Worm (Caenorhabditis elegans) whole organism, young adult: ENCODE measurements around the gene xbx-5.

Experiments
- B0035.1 ChIP-seq: sonication (generic microtip); optimal IDR thresholded peaks from 2 replicates; lab custom pipeline; 2016; ENCODE audit warnings: missing genetic modification characterization, mild to moderate bottlenecking, missing compliant biosample characterization, missing genotype, missing genetic modification reagents
- B0261.1 ChIP-seq: sonication (generic microtip); optimal IDR thresholded peaks from 2 replicates; lab custom pipeline; 2016; ENCODE audit warnings: mild to moderate bottlenecking, missing genetic modification characterization, moderate library complexity, missing compliant biosample characterization
- C06A6.2 ChIP-seq: fragments of 200-800 bp; sonication (Bioruptor generic); conservative IDR thresholded peaks from 2 replicates; pipeline ENCODE4 v1.3.6; 2022; ENCODE audit warnings: missing genetic modification characterization, missing compliant biosample characterization
- F37B4.10 ChIP-seq: fragments of 200-800 bp; sonication (Bioruptor generic); IDR thresholded peaks from 2 replicates; pipeline ENCODE4 v1.3.6; 2022; ENCODE audit warnings: missing genetic modification characterization, missing compliant biosample characterization
- F52B5.7 ChIP-seq: sonication (generic microtip); optimal IDR thresholded peaks from 2 replicates; lab custom pipeline; 2016; ENCODE audit warnings: mild to moderate bottlenecking, missing genetic modification characterization, missing compliant biosample characterization
- K12H6.12 ChIP-seq: fragments of 200-800 bp; sonication (Bioruptor generic); optimal IDR thresholded peaks from 2 replicates; lab custom pipeline; 2018; ENCODE audit warnings: mild to moderate bottlenecking, missing genetic modification characterization, missing compliant biosample characterization
- T07F8.4 ChIP-seq: sonication (generic microtip); optimal IDR thresholded peaks from 2 replicates; lab custom pipeline; 2016; ENCODE audit warnings: mild to moderate bottlenecking, missing genetic modification characterization, moderate library complexity, missing compliant biosample characterization
- T26A5.8 ChIP-seq: sonication (generic microtip); optimal IDR thresholded peaks from 2 replicates; lab custom pipeline; 2016; ENCODE audit warnings: missing genetic modification characterization, missing compliant biosample characterization
- Y53F4B.3 ChIP-seq: fragments of 200-800 bp; sonication (Bioruptor generic); IDR thresholded peaks from 2 replicates; pipeline ENCODE4 v1.3.6; 2022; ENCODE audit warnings: missing genetic modification reagents, missing genetic modification characterization, missing compliant biosample characterization
- Y53G8AR.9 ChIP-seq: fragments of 200-800 bp; sonication (Bioruptor generic); conservative IDR thresholded peaks from 2 replicates; pipeline ENCODE4 v1.3.6; 2022; ENCODE audit warnings: missing genetic modification reagents, missing genetic modification characterization, missing compliant biosample characterization
- Y67H2A.10 ChIP-seq: fragments of 200-800 bp; sonication (Bioruptor generic); conservative IDR thresholded peaks from 2 replicates; pipeline ENCODE4 v1.3.6; 2022; ENCODE audit warnings: missing genetic modification reagents, missing genetic modification characterization, missing compliant biosample characterization
- atf-7 ChIP-seq: sonication (generic microtip); optimal IDR thresholded peaks from 2 replicates; lab custom pipeline; 2017; ENCODE audit warnings: mild to moderate bottlenecking, missing genetic modification characterization, missing compliant biosample characterization
- athp-1 ChIP-seq: sonication (generic microtip); optimal IDR thresholded peaks from 2 replicates; lab custom pipeline; 2017; ENCODE audit warnings: mild to moderate bottlenecking, missing genetic modification characterization, missing compliant biosample characterization
- ceh-100 ChIP-seq: fragments of 200-800 bp; sonication (Bioruptor generic); IDR thresholded peaks from 2 replicates; pipeline ENCODE4 v1.3.6; 2022; ENCODE audit warnings: missing genetic modification reagents, missing genetic modification characterization, missing compliant biosample characterization
- ceh-27 ChIP-seq: fragments of 200-800 bp; sonication (Bioruptor generic); optimal IDR thresholded peaks from 2 replicates; lab custom pipeline; 2018; ENCODE audit warnings: mild to moderate bottlenecking, missing genetic modification characterization, moderate library complexity, missing compliant biosample characterization
- ceh-40 ChIP-seq: fragments of 200-800 bp; sonication (Bioruptor generic); IDR thresholded peaks from 2 replicates; pipeline ENCODE4 v1.3.6; 2022; ENCODE audit warnings: missing genetic modification characterization, missing compliant biosample characterization
- die-1 ChIP-seq: sonication (generic microtip); optimal IDR thresholded peaks from 2 replicates; lab custom pipeline; 2016; ENCODE audit warnings: missing genotype, mild to moderate bottlenecking, missing genetic modification characterization, missing compliant biosample characterization
- dox-1 ChIP-seq: fragments of 200-800 bp; sonication (Bioruptor generic); IDR thresholded peaks from 2 replicates; pipeline ENCODE4 v1.3.6; 2022; ENCODE audit warnings: missing genetic modification reagents, missing genetic modification characterization, missing compliant biosample characterization
- dpff-1 ChIP-seq: sonication (generic microtip); optimal IDR thresholded peaks from 2 replicates; lab custom pipeline; 2017; ENCODE audit warnings: mild to moderate bottlenecking, missing genetic modification characterization, missing compliant biosample characterization
- efl-1 ChIP-seq: fragments of 150-350 bp; optimal IDR thresholded peaks from 2 replicates; lab custom pipeline; 2014; ENCODE audit warnings: missing biosample characterization, missing genetic modification reagents, missing genetic modification characterization
- hmg-1.2 ChIP-seq: fragments of 200-800 bp; sonication (Bioruptor generic); IDR thresholded peaks from 2 replicates; pipeline ENCODE4 v1.3.6; 2022; ENCODE audit warnings: missing genetic modification reagents, missing genetic modification characterization, missing compliant biosample characterization
- hrde-1 ChIP-seq: sonication (generic microtip); optimal IDR thresholded peaks from 2 replicates; lab custom pipeline; 2016; ENCODE audit warnings: missing genetic modification characterization, mild to moderate bottlenecking, missing compliant biosample characterization, moderate library complexity, missing genotype, missing genetic modification reagents, borderline replicate concordance
- hsf-1 ChIP-seq: fragments of 200-800 bp; sonication (Bioruptor generic); IDR thresholded peaks from 2 replicates; pipeline ENCODE4 v1.3.6; 2022; ENCODE audit warnings: missing genetic modification reagents, missing genetic modification characterization, missing compliant biosample characterization
- let-526 ChIP-seq: fragments of 200-800 bp; sonication (Bioruptor generic); IDR thresholded peaks from 2 replicates; pipeline ENCODE4 v1.3.6; 2022; ENCODE audit warnings: missing genetic modification reagents, missing genetic modification characterization, missing compliant biosample characterization
- lin-40 ChIP-seq: sonication (generic microtip); optimal IDR thresholded peaks from 2 replicates; lab custom pipeline; 2016; ENCODE audit warnings: missing genetic modification characterization, mild to moderate bottlenecking, missing compliant biosample characterization, missing genotype, missing genetic modification reagents
- madf-6 ChIP-seq: fragments of 200-800 bp; sonication (Bioruptor generic); IDR thresholded peaks from 2 replicates; pipeline ENCODE4 v1.3.6; 2022; ENCODE audit warnings: missing genetic modification reagents, missing genetic modification characterization, missing compliant biosample characterization
- mcd-1 ChIP-seq: fragments of 200-800 bp; sonication (Bioruptor generic); IDR thresholded peaks from 2 replicates; pipeline ENCODE4 v1.3.6; 2022; ENCODE audit warnings: missing genetic modification reagents, missing genetic modification characterization, missing compliant biosample characterization
- nfya-1 ChIP-seq: sonication (generic microtip); optimal IDR thresholded peaks from 2 replicates; lab custom pipeline; 2017; ENCODE audit warnings: antibody characterized with exemption, missing compliant biosample characterization, missing genetic modification characterization, borderline replicate concordance; ENCODE audit not compliant: insufficient read depth
- nfyb-1 ChIP-seq: fragments of 200-800 bp; sonication (Bioruptor generic); IDR thresholded peaks from 2 replicates; pipeline ENCODE4 v1.3.6; 2022; ENCODE audit warnings: missing genetic modification reagents, missing genetic modification characterization, missing compliant biosample characterization
- nhr-179 ChIP-seq: sonication (generic microtip); optimal IDR thresholded peaks from 2 replicates; lab custom pipeline; 2016; ENCODE audit warnings: mild to moderate bottlenecking, missing genetic modification characterization, missing compliant biosample characterization
- nhr-27 ChIP-seq: fragments of 200-800 bp; sonication (Bioruptor generic); optimal IDR thresholded peaks from 2 replicates; lab custom pipeline; 2018; ENCODE audit warnings: mild to moderate bottlenecking, missing genetic modification characterization, moderate library complexity, missing compliant biosample characterization
- nhr-80 ChIP-seq: sonication (generic microtip); optimal IDR thresholded peaks from 2 replicates; lab custom pipeline; 2016; ENCODE audit warnings: missing genetic modification characterization, missing compliant biosample characterization
- pbrm-1 ChIP-seq: fragments of 200-800 bp; sonication (Bioruptor generic); IDR thresholded peaks from 2 replicates; pipeline ENCODE4 v1.3.6; 2022; ENCODE audit warnings: missing genetic modification reagents, missing genetic modification characterization, missing compliant biosample characterization
- pha-4 ChIP-seq: fragments of 150-350 bp; sonication (generic microtip); optimal IDR thresholded peaks from 2 replicates; lab custom pipeline; 2014; ENCODE audit warnings: missing biosample characterization, missing genetic modification reagents, missing genetic modification characterization
- rcor-1 ChIP-seq: fragments of 200-800 bp; sonication (Bioruptor generic); IDR thresholded peaks from 2 replicates; pipeline ENCODE4 v1.3.6; 2022; ENCODE audit warnings: missing genetic modification reagents, missing genetic modification characterization, missing compliant biosample characterization
- snpc-1.1 ChIP-seq: sonication (generic microtip); optimal IDR thresholded peaks from 2 replicates; lab custom pipeline; 2017; ENCODE audit warnings: missing genetic modification characterization, mild to moderate bottlenecking, missing compliant biosample characterization, antibody characterized with exemption, moderate library complexity, missing genotype, missing genetic modification reagents; ENCODE audit not compliant: insufficient read depth
- snpc-4 ChIP-seq, 5 experiments: fragments of 150-350 bp in 1 of 5; sonication (generic microtip) in 4 of 5; optimal IDR thresholded peaks; 2 replicates each; lab custom pipeline; 2014 to 2018; ENCODE audit warnings: missing genetic modification characterization in 5 of 5, missing biosample characterization in 3 of 5, antibody characterized with exemption in 2 of 5, mild to moderate bottlenecking in 2 of 5, missing compliant biosample characterization in 2 of 5, missing genotype in 2 of 5, moderate library complexity in 2 of 5, missing genetic modification reagents in 1 of 5
- somi-1 ChIP-seq: fragments of 200-800 bp; sonication (Bioruptor generic); optimal IDR thresholded peaks from 2 replicates; lab custom pipeline; 2018; ENCODE audit warnings: mild to moderate bottlenecking, missing genetic modification characterization, missing compliant biosample characterization
- unc-130 ChIP-seq: sonication (generic microtip); optimal IDR thresholded peaks from 2 replicates; lab custom pipeline; 2016; ENCODE audit warnings: missing genetic modification reagents, missing genetic modification characterization, missing compliant biosample characterization
- unc-62 ChIP-seq: fragments of 150-350 bp; optimal IDR thresholded peaks from 2 replicates; lab custom pipeline; 2014; ENCODE audit warnings: missing biosample characterization, missing genetic modification reagents, missing genetic modification characterization
- xnd-1 ChIP-seq: sonication (generic microtip); optimal IDR thresholded peaks from 2 replicates; lab custom pipeline; 2016; ENCODE audit warnings: missing genotype, missing genetic modification reagents, missing genetic modification characterization, missing compliant biosample characterization
- zfh-2 ChIP-seq: fragments of 200-800 bp; sonication (Bioruptor generic); conservative IDR thresholded peaks from 2 replicates; pipeline ENCODE4 v1.3.6; 2022; ENCODE audit warnings: missing genetic modification reagents, missing genetic modification characterization, missing compliant biosample characterization
- zim-3 ChIP-seq: sonication (generic microtip); optimal IDR thresholded peaks from 2 replicates; lab custom pipeline; 2017; ENCODE audit warnings: mild to moderate bottlenecking, missing genetic modification characterization, moderate library complexity, missing compliant biosample characterization
- ztf-26 ChIP-seq: sonication (generic microtip); optimal IDR thresholded peaks from 2 replicates; lab custom pipeline; 2017; ENCODE audit warnings: missing genetic modification characterization, missing compliant biosample characterization
- ztf-28 ChIP-seq: fragments of 200-800 bp; sonication (Bioruptor generic); IDR thresholded peaks from 2 replicates; pipeline ENCODE4 v1.3.6; 2022; ENCODE audit warnings: missing genetic modification reagents, missing genetic modification characterization, missing compliant biosample characterization
- ztf-3 ChIP-seq: fragments of 200-800 bp; sonication (Bioruptor generic); optimal IDR thresholded peaks from 2 replicates; lab custom pipeline; 2018; ENCODE audit warnings: mild to moderate bottlenecking, missing genetic modification characterization, missing compliant biosample characterization

xbx-5 gene

ce11 chrIII:3801379-3801894 lies 2.8 kb downstream of the xbx-5 start (continued):
- TF ChIP-seq let-526 (GFP tag; lab: Robert Waterston, UW) = peak; percentile 84
- no peak for TF ChIP-seq B0261.1 (tag; lab: Kevin White, UChicago)
- TF ChIP-seq xnd-1 = no peak
- peak; percentile 2 for TF ChIP-seq unc-130 (GFP tag; lab: Kevin White, UChicago)
- peak; percentile 93 for TF ChIP-seq ceh-27 (GFP tag; lab: Kevin White, UChicago)
- TF ChIP-seq nhr-179 (tag; lab: Kevin White, UChicago) = no peak
- no peak; the same call in 1 of the 2 replicates for TF ChIP-seq Y67H2A.10 (GFP tag; lab: Robert Waterston, UW)
- peak; percentile 77 for TF ChIP-seq ztf-3 (GFP tag; lab: Kevin White, UChicago)
- TF ChIP-seq nhr-27 (tag; lab: Kevin White, UChicago) = no peak
- TF ChIP-seq K12H6.12 (tag; lab: Kevin White, UChicago) = peak; percentile 95
- TF ChIP-seq die-1 (tag; lab: Kevin White, UChicago) = peak; percentile 64
- no peak for TF ChIP-seq efl-1 (GFP tag; lab: Kevin White, UChicago)
- peak; percentile 94 for TF ChIP-seq ztf-26 (tag; lab: Kevin White, UChicago)
- peak; percentile 7 for TF ChIP-seq F52B5.7 (tag; lab: Kevin White, UChicago)
- peak; percentile 62 for TF ChIP-seq Y53G8AR.9 (GFP tag; lab: Robert Waterston, UW)
- no peak for TF ChIP-seq hrde-1
- peak; percentile 84 for TF ChIP-seq atf-7 (tag; lab: Kevin White, UChicago)
- TF ChIP-seq T07F8.4 (tag; lab: Kevin White, UChicago) = peak; percentile 76
- TF ChIP-seq zim-3 (tag; lab: Kevin White, UChicago) = no peak
- TF ChIP-seq hsf-1 (GFP tag; lab: Robert Waterston, UW) = peak; percentile 85
- peak; percentile 72 for TF ChIP-seq nhr-80 (tag; lab: Kevin White, UChicago)
- peak; percentile 79 for TF ChIP-seq dox-1
- peak; percentile 82 for TF ChIP-seq athp-1 (tag; lab: Kevin White, UChicago)
- no peak for TF ChIP-seq ztf-28 (GFP tag; lab: Robert Waterston, UW)
- TF ChIP-seq B0035.1 = peak; percentile 77
- TF ChIP-seq hmg-1.2 (GFP tag; lab: Robert Waterston, UW) = peak; percentile 93
- TF ChIP-seq madf-6 = peak; percentile 42; the same call in 1 of the 2 replicates
- peak; percentile 98 for TF ChIP-seq somi-1 (GFP tag; lab: Kevin White, UChicago)
- peak; percentile 18; the same call in 1 of the 2 replicates for TF ChIP-seq ceh-100
- peak; percentile 82 for TF ChIP-seq pha-4 (tag; lab: Kevin White, UChicago)
- peak; percentile 83 for TF ChIP-seq unc-62 (GFP tag; lab: Kevin White, UChicago)
- peak; percentile 84 for TF ChIP-seq pbrm-1 (GFP tag; lab: Robert Waterston, UW)
- TF ChIP-seq C06A6.2 (GFP tag; lab: Robert Waterston, UW) = peak; percentile 86
- TF ChIP-seq snpc-1.1 (tag; lab: Kevin White, UChicago) = peak; percentile 5
- TF ChIP-seq T26A5.8 (tag; lab: Kevin White, UChicago) = no peak
- TF ChIP-seq dpff-1 = peak; percentile 53
- peak; percentile 95 for TF ChIP-seq lin-40 (tag; lab: Kevin White, UChicago)
- peak; percentile 42 for TF ChIP-seq rcor-1
- TF ChIP-seq snpc-4 (GFP tag; optimal IDR thresholded peaks at IDR 0.05; lab: Kevin White, UChicago) = peak; percentile 25
- peak in 3 of 4 experiments; percentile 49 to 78 (median 64) for TF ChIP-seq snpc-4 (tag; optimal IDR thresholded peaks at IDR 0.05; lab: Kevin White, UChicago)
- TF ChIP-seq ceh-40 (GFP tag; lab: Robert Waterston, UW) = no peak
- TF ChIP-seq nfyb-1 (GFP tag; lab: Robert Waterston, UW) = peak; percentile 92
- TF ChIP-seq mcd-1 (GFP tag; lab: Robert Waterston, UW) = peak; percentile 78
- TF ChIP-seq F37B4.10 (GFP tag; lab: Robert Waterston, UW) = no peak
- TF ChIP-seq Y53F4B.3 (GFP tag; lab: Robert Waterston, UW) = no peak
- TF ChIP-seq nfya-1 (tag; lab: Kevin White, UChicago) = no peak
- TF ChIP-seq zfh-2 (GFP tag; lab: Robert Waterston, UW) = peak; percentile 96
